Worm (Caenorhabditis elegans) whole organism, L4/young adult: ENCODE data around the gene tsg-101.

Experiments used
- W03F9.2 ChIP-seq: fragments of 150-350 bp; optimal IDR thresholded peaks from 2 replicates; lab custom pipeline; 2014; ENCODE audit warnings: missing biosample characterization, missing genetic modification characterization
- him-1 ChIP-seq: sonication (generic microtip); optimal IDR thresholded peaks from 2 replicates; lab custom pipeline; 2016; ENCODE audit warnings: missing genotype, missing genetic modification reagents, missing genetic modification characterization, missing compliant biosample characterization

ce11 chrIV:3523419-3523818, 9.1 kb upstream of the tsg-101 start:
- TF ChIP-seq him-1 (tag; lab: Kevin White, UChicago) = no peak
- TF ChIP-seq W03F9.2 (tag; lab: Kevin White, UChicago) = no peak
